Worm (Caenorhabditis elegans) whole organism, L4 larva: ENCODE measurements around the gene gst-24.

Experiments used
- dmd-6 ChIP-seq: fragments of 200-800 bp; sonication (Bioruptor generic); IDR thresholded peaks from 2 replicates; pipeline ENCODE4 v1.3.6; 2022; ENCODE audit warnings: missing genetic modification reagents, missing genetic modification characterization, missing compliant biosample characterization
- hlh-30 ChIP-seq: sonication (generic microtip); optimal IDR thresholded peaks from 2 replicates; lab custom pipeline; 2017; ENCODE audit warnings: antibody characterized with exemption, mild to moderate bottlenecking, missing genetic modification characterization, missing compliant biosample characterization; ENCODE audit not compliant: insufficient read depth
- lin-1 ChIP-seq: fragments of 200-800 bp; sonication (Bioruptor generic); IDR thresholded peaks from 2 replicates; pipeline ENCODE4 v1.3.6; 2022; ENCODE audit warnings: missing genetic modification reagents, missing genetic modification characterization, missing compliant biosample characterization
- lin-39 ChIP-seq: fragments of 150-350 bp; optimal IDR thresholded peaks from 2 replicates; lab custom pipeline; 2014; ENCODE audit warnings: missing biosample characterization, missing genetic modification reagents, missing genetic modification characterization
- mes-2 ChIP-seq: sonication (generic microtip); optimal IDR thresholded peaks from 2 replicates; lab custom pipeline; 2016; ENCODE audit warnings: missing genotype, mild to moderate bottlenecking, missing genetic modification characterization, missing compliant biosample characterization; ENCODE audit not compliant: poor library complexity, severe bottlenecking
- pha-4 ChIP-seq, 2 experiments: fragments of 150-350 bp in 1 of 2; fragments of 200-800 bp in 1 of 2; sonication (Bioruptor generic) in 1 of 2; IDR thresholded peaks in 1 of 2; optimal IDR thresholded peaks in 1 of 2; 2 replicates each; pipeline versions ENCODE4 v1.3.6 to Lab custom; 2014 to 2022; ENCODE audit warnings: missing genetic modification characterization in 2 of 2, missing genetic modification reagents in 2 of 2, missing biosample characterization in 1 of 2, missing compliant biosample characterization in 1 of 2
- tra-1 ChIP-seq: fragments of 200-800 bp; sonication (Bioruptor generic); IDR thresholded peaks from 2 replicates; pipeline ENCODE4 v1.3.6; 2022; ENCODE audit warnings: missing genetic modification reagents, missing genetic modification characterization, missing compliant biosample characterization
- unc-62 ChIP-seq, 3 experiments: fragments of 150-350 bp in 1 of 3; sonication (generic microtip); optimal IDR thresholded peaks in 2 of 3; peaks in 1 of 3; 1 replicate in 1 of 3; 2 replicates in 2 of 3; lab custom pipeline; 2014 to 2017; ENCODE audit warnings: missing biosample characterization in 3 of 3, missing genetic modification characterization in 3 of 3, missing genetic modification reagents in 3 of 3, missing genotype in 1 of 3
- ztf-7 ChIP-seq: fragments of 150-350 bp; optimal IDR thresholded peaks from 2 replicates; lab custom pipeline; 2014; ENCODE audit warnings: missing biosample characterization, missing genetic modification characterization

DNA sequence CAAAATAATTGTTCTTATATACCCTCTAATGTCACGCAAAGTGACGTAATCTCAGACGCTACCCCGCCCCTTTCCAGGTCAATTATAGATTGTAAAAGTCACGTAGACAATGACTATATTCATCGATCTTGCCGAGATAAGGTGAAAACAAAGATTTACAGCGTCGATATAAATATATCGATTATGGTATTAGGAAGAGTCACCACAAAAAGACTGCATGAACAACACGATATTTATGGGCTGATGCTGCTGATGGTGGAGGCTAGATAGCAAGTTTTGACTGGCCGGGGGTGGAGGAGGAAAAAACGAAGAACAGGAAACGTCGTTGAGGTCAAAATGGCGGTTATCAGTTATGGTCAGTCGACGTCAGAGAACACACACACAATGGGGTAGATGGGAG, 27.4 kb upstream of the gst-24 start:
- TF ChIP-seq lin-39 (no peak), pha-4 (GFP tag; IDR thresholded peaks at IDR 0.05; lab: Robert Waterston, UW) (no peak), pha-4 (tag; optimal IDR thresholded peaks at IDR 0.05; lab: Kevin White, UChicago) (no peak), dmd-6 (peak; percentile 25), unc-62 (GFP tag; optimal IDR thresholded peaks at IDR 0.05 in 1 of 2; lab: Kevin White, UChicago) (peak in 1 of 2 experiments; percentile 68), unc-62 (tag; optimal IDR thresholded peaks at IDR 0.05; lab: Kevin White, UChicago) (no peak), ztf-7 (tag; lab: Kevin White, UChicago) (peak; percentile 13), mes-2 (tag; lab: Kevin White, UChicago) (no peak), tra-1 (GFP tag; lab: Robert Waterston, UW) (no peak), lin-1 (GFP tag; lab: Robert Waterston, UW) (no peak), hlh-30 (no peak)
